Fruit fly (Drosophila melanogaster): Measurements from ENCODE around the gene E5.
A peak's percentile ranks its signal among the peaks of the same experiment; 100 is the strongest.

E5 gene

DNA sequence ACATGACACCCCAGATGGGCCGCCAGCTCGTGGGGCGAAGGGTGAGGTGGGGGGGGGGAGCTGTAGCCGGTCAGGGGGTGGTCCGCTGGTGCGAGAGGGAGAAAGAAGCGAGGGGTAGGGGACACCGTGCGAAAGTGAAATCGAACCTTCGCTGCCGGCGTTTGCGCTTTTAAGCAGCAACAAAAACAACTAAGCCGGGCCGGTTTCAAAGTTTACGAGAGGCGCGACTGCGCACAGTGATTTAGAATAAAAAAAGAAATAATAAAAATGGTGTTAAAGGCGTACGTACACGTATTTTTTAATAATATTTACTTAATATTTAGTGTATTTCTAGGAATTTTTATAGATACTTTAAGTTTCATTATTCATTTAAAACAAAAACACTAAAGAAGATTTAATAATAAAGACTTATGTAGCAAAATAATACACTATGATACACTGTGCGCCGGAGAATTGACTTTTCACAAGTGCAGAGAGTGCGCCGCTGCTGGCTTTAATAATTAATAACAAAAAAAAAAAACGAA is 43.1 kb downstream of the E5 start (continued):
- TF ChIP-seq Meics (GFP tag; optimal IDR thresholded peaks at IDR 0.05) (no peak), Sox100B (GFP tag; optimal IDR thresholded peaks at IDR 0.05) (peak; percentile 32), Hr3 (GFP tag; optimal IDR thresholded peaks at IDR 0.05) (peak; percentile 20), E2f1 (GFP tag; IDR thresholded peaks at IDR 0.05) (peak; percentile 75), Nf-YC (tag; optimal IDR thresholded peaks at IDR 0.05) (peak; percentile 2), Atf6 (GFP tag; IDR thresholded peaks at IDR 0.05) (peak; percentile 40; the same call in 1 of the 2 replicates), hth (optimal IDR thresholded peaks at IDR 0.05) (no peak), CG18262 (tag; optimal IDR thresholded peaks at IDR 0.05) (peak; percentile 66), CG17802 (tag; optimal IDR thresholded peaks at IDR 0.05) (no peak), CG9437 (GFP tag; optimal IDR thresholded peaks at IDR 0.05) (peak; percentile 22), CG3847 (GFP tag; IDR thresholded peaks at IDR 0.05) (peak; percentile 65), CG4820 (GFP tag; optimal IDR thresholded peaks at IDR 0.05) (no peak), az2 (GFP tag; optimal IDR thresholded peaks at IDR 0.05) (peak; percentile 38), CG10209 (GFP tag; optimal IDR thresholded peaks at IDR 0.05) (peak; percentile 48), CG17361 (GFP tag; IDR thresholded peaks at IDR 0.05) (0 out of 3 replicates have a peak, but pooled peaks have one; percentile 9), sr (GFP tag; IDR thresholded peaks at IDR 0.05) (0 out of 3 replicates have a peak, but pooled peaks have one; percentile 2), CG15601 (tag; optimal IDR thresholded peaks at IDR 0.05) (peak; percentile 42), HLH3B (GFP tag; IDR thresholded peaks at IDR 0.05) (peak; percentile 30), CG11696 (GFP tag; IDR thresholded peaks at IDR 0.05) (0 out of 2 replicates have a peak, but pooled peaks have one; percentile 37)

DNA sequence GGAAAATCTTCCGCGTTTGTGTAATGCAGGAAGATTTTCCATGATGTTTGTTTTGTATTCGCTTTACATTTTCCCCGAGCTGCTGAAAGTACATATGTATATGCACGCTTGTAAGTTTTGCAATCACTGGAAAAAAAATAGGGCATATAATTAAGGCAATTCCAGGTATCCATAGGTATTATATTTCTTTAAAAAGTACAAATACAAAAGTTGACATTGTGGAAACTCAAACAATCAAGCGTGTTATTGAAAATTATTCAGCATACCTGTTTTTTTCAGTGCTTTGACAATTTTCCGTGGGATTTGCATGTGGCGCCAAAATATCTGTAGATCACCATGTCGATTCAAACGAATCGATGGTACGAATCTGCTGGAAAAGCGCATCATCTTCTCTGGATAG is 43.7 kb downstream of the E5 start:
- no peak for TF ChIP-seq CG10462 (GFP tag; optimal IDR thresholded peaks at IDR 0.05)
- TF ChIP-seq CG11093 (GFP tag; IDR thresholded peaks at IDR 0.05) = no peak
- TF ChIP-seq pzg (GFP tag; optimal IDR thresholded peaks at IDR 0.05) = no peak
- no peak for TF ChIP-seq lola (GFP tag; optimal IDR thresholded peaks at IDR 0.05)
- no peak for TF ChIP-seq Adf1 (GFP tag; IDR thresholded peaks at IDR 0.05)
- TF ChIP-seq vfl (GFP tag; optimal IDR thresholded peaks at IDR 0.05) = no peak
- TF ChIP-seq sens (GFP tag) = peak; percentile 55
- TF ChIP-seq phol (tag; optimal IDR thresholded peaks at IDR 0.05) = peak; percentile 10
- TF ChIP-seq Med (GFP tag) = no peak
- no peak for TF ChIP-seq cas (GFP tag; IDR thresholded peaks at IDR 0.05)
- peak; percentile 56 for TF ChIP-seq Drgx (GFP tag; IDR thresholded peaks at IDR 0.05)
- TF ChIP-seq aop (GFP tag; IDR thresholded peaks at IDR 0.05) = no peak
- no peak for TF ChIP-seq CG7786 (GFP tag; optimal IDR thresholded peaks at IDR 0.05)

DNA sequence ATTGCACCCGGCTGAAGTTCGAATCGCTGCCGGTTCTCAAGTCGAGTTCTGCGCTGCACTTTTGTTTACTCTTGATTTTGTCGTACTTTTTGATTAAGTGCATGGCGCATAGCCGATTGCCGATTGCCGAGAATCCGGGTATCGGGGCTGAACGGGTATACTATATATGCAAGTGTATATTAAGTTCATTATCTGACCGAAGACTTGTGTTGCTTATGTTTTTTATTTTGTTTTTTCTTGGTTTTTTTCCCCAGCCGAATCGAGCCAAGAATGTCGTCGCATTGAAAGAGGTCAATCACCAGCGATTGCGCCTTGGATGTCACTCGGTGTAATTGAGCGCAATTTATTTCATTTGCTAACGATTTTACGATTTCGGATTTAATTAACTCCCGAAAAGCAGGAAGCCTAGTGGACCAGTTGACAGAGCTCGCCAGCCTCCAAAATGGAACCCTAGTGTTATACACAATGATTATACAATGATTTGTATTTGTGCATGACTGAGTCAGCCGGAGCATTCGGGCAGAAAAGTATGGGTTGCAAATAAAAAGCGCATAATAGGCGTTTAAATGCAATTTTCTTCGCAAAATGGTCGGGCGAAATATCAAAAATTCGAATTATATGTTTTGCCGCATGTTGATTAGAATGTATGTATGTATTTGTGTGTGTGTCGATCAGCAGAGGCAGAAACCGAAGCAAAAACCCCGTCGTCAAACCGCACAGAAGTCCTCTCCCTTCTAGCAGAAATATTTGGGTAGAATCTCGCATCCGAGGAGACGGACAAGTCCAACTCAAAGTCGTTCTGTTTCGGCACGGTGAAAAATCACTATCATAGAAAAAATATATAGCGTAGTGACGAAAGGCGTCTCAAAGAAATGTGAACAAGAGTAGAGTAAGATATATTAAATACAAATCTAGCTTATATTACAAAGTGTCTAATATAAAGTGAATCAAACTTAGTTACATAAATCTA is 46.5 kb downstream of the E5 start, which contains the start of gene Mst87F:
Mst87F (minus strand) TSS at position 56 of the 970 bp plus-strand sequence.
- TF ChIP-seq wek (GFP tag; optimal IDR thresholded peaks at IDR 0.05) (no peak), Deaf1 (tag; optimal IDR thresholded peaks at IDR 0.05) (no peak), Dad (GFP tag; optimal IDR thresholded peaks at IDR 0.05) (no peak), Poxn (GFP tag; IDR thresholded peaks at IDR 0.05) (no peak), vfl (GFP tag; optimal IDR thresholded peaks at IDR 0.05) (no peak), maf-S (GFP tag; optimal IDR thresholded peaks at IDR 0.05) (no peak), sens (GFP tag) (peak; percentile 57), Meics (GFP tag; optimal IDR thresholded peaks at IDR 0.05) (peak; percentile 15), Ets65A (GFP tag) (peak; percentile 26), nom (GFP tag; optimal IDR thresholded peaks at IDR 0.05) (peak; percentile 32), pho (GFP tag; optimal IDR thresholded peaks at IDR 0.05) (no peak), Usf (GFP tag; optimal IDR thresholded peaks at IDR 0.05) (no peak), CG3838 (GFP tag; optimal IDR thresholded peaks at IDR 0.05) (no peak)

Data from whole organism, embryonic.